Worm (Caenorhabditis elegans) whole organism, young adult: ENCODE results near the gene Y111B2A.1.

Experiments used
- F23B12.7 ChIP-seq: sonication (generic microtip); optimal IDR thresholded peaks from 2 replicates; lab custom pipeline; 2017; ENCODE audit warnings: missing genetic modification characterization, mild to moderate bottlenecking, missing compliant biosample characterization, antibody characterized with exemption, moderate library complexity; ENCODE audit not compliant: insufficient read depth
- F33H1.4 ChIP-seq: fragments of 200-800 bp; sonication (Bioruptor generic); IDR thresholded peaks from 2 replicates; pipeline ENCODE4 v1.3.6; 2022; ENCODE audit warnings: missing genetic modification reagents, missing genetic modification characterization, missing compliant biosample characterization
- F57A8.1 ChIP-seq: fragments of 200-800 bp; sonication (Bioruptor generic); optimal IDR thresholded peaks from 2 replicates; lab custom pipeline; 2018; ENCODE audit warnings: mild to moderate bottlenecking, missing genetic modification characterization, moderate library complexity, missing compliant biosample characterization
- K11D2.4 ChIP-seq: fragments of 200-800 bp; sonication (Bioruptor generic); IDR thresholded peaks from 2 replicates; pipeline ENCODE4 v1.3.6; 2022; ENCODE audit warnings: missing genetic modification reagents, missing genetic modification characterization, missing compliant biosample characterization
- K12H6.12 ChIP-seq: fragments of 200-800 bp; sonication (Bioruptor generic); optimal IDR thresholded peaks from 2 replicates; lab custom pipeline; 2018; ENCODE audit warnings: mild to moderate bottlenecking, missing genetic modification characterization, missing compliant biosample characterization
- Y95B8A.8 ChIP-seq: fragments of 200-800 bp; sonication (Bioruptor generic); IDR thresholded peaks from 2 replicates; pipeline ENCODE4 v1.3.6; 2022; ENCODE audit warnings: missing genetic modification reagents, missing genetic modification characterization, missing compliant biosample characterization
- atf-7 ChIP-seq: sonication (generic microtip); optimal IDR thresholded peaks from 2 replicates; lab custom pipeline; 2017; ENCODE audit warnings: mild to moderate bottlenecking, missing genetic modification characterization, missing compliant biosample characterization
- attf-6 ChIP-seq: fragments of 200-800 bp; sonication (Bioruptor generic); IDR thresholded peaks from 2 replicates; pipeline ENCODE4 v1.3.6; 2022; ENCODE audit warnings: missing genetic modification reagents, missing genetic modification characterization, missing compliant biosample characterization
- cebp-1 ChIP-seq, 2 experiments: fragments of 200-800 bp in 1 of 2; sonication (Bioruptor generic) in 1 of 2; sonication (generic microtip) in 1 of 2; IDR thresholded peaks in 1 of 2; optimal IDR thresholded peaks in 1 of 2; 2 replicates each; pipeline versions ENCODE4 v1.3.6 to Lab custom; 2017 to 2022; ENCODE audit warnings: missing compliant biosample characterization in 2 of 2, missing genetic modification characterization in 2 of 2, mild to moderate bottlenecking in 1 of 2, missing genetic modification reagents in 1 of 2, moderate library complexity in 1 of 2
- ceh-27 ChIP-seq: fragments of 200-800 bp; sonication (Bioruptor generic); optimal IDR thresholded peaks from 2 replicates; lab custom pipeline; 2018; ENCODE audit warnings: mild to moderate bottlenecking, missing genetic modification characterization, moderate library complexity, missing compliant biosample characterization
- ceh-58 ChIP-seq: fragments of 200-800 bp; sonication (Bioruptor generic); IDR thresholded peaks from 2 replicates; pipeline ENCODE4 v1.3.6; 2022; ENCODE audit warnings: missing genetic modification characterization, missing compliant biosample characterization
- chd-7 ChIP-seq: sonication (generic microtip); optimal IDR thresholded peaks from 2 replicates; lab custom pipeline; 2016; ENCODE audit warnings: mild to moderate bottlenecking, missing genetic modification characterization, moderate library complexity, missing compliant biosample characterization
- egl-44 ChIP-seq: fragments of 200-800 bp; sonication (Bioruptor generic); IDR thresholded peaks from 2 replicates; pipeline ENCODE4 v1.3.6; 2022; ENCODE audit warnings: missing genetic modification reagents, missing genetic modification characterization, missing compliant biosample characterization
- ekl-4 ChIP-seq: fragments of 200-800 bp; sonication (Bioruptor generic); IDR thresholded peaks from 2 replicates; pipeline ENCODE4 v1.3.6; 2022; ENCODE audit warnings: missing genetic modification reagents, missing genetic modification characterization, missing compliant biosample characterization
- hmg-20 ChIP-seq: fragments of 200-800 bp; sonication (Bioruptor generic); IDR thresholded peaks from 2 replicates; pipeline ENCODE4 v1.3.6; 2022; ENCODE audit warnings: missing genetic modification reagents, missing genetic modification characterization, missing compliant biosample characterization
- let-526 ChIP-seq: fragments of 200-800 bp; sonication (Bioruptor generic); IDR thresholded peaks from 2 replicates; pipeline ENCODE4 v1.3.6; 2022; ENCODE audit warnings: missing genetic modification reagents, missing genetic modification characterization, missing compliant biosample characterization
- let-607 ChIP-seq, 2 experiments: fragments of 200-800 bp in 1 of 2; sonication (Bioruptor generic) in 1 of 2; sonication (generic microtip) in 1 of 2; optimal IDR thresholded peaks; 2 replicates each; lab custom pipeline; 2016 to 2018; ENCODE audit warnings: mild to moderate bottlenecking in 2 of 2, missing compliant biosample characterization in 2 of 2, missing genetic modification characterization in 2 of 2, moderate library complexity in 2 of 2, missing genotype in 1 of 2
- lin-35 ChIP-seq, 3 experiments: fragments of 150-350 bp in 2 of 3; sonication (generic microtip) in 1 of 3; optimal IDR thresholded peaks; 2 replicates each; lab custom pipeline; 2014 to 2018; ENCODE audit warnings: missing biosample characterization in 3 of 3, missing genetic modification characterization in 3 of 3, missing genetic modification reagents in 3 of 3
- lin-54 ChIP-seq: fragments of 200-800 bp; sonication (Bioruptor generic); optimal IDR thresholded peaks from 2 replicates; lab custom pipeline; 2018; ENCODE audit warnings: mild to moderate bottlenecking, missing genetic modification characterization, missing compliant biosample characterization
- madf-8 ChIP-seq: fragments of 200-800 bp; sonication (Bioruptor generic); conservative IDR thresholded peaks from 2 replicates; pipeline ENCODE4 v1.3.6; 2022; ENCODE audit warnings: missing genetic modification reagents, missing genetic modification characterization, missing compliant biosample characterization
- mcd-1 ChIP-seq: fragments of 200-800 bp; sonication (Bioruptor generic); IDR thresholded peaks from 2 replicates; pipeline ENCODE4 v1.3.6; 2022; ENCODE audit warnings: missing genetic modification reagents, missing genetic modification characterization, missing compliant biosample characterization
- nhr-179 ChIP-seq: sonication (generic microtip); optimal IDR thresholded peaks from 2 replicates; lab custom pipeline; 2016; ENCODE audit warnings: mild to moderate bottlenecking, missing genetic modification characterization, missing compliant biosample characterization
- nhr-27 ChIP-seq: fragments of 200-800 bp; sonication (Bioruptor generic); optimal IDR thresholded peaks from 2 replicates; lab custom pipeline; 2018; ENCODE audit warnings: mild to moderate bottlenecking, missing genetic modification characterization, moderate library complexity, missing compliant biosample characterization
- nhr-80 ChIP-seq: sonication (generic microtip); optimal IDR thresholded peaks from 2 replicates; lab custom pipeline; 2016; ENCODE audit warnings: missing genetic modification characterization, missing compliant biosample characterization
- pbrm-1 ChIP-seq: fragments of 200-800 bp; sonication (Bioruptor generic); IDR thresholded peaks from 2 replicates; pipeline ENCODE4 v1.3.6; 2022; ENCODE audit warnings: missing genetic modification reagents, missing genetic modification characterization, missing compliant biosample characterization
- rcor-1 ChIP-seq: fragments of 200-800 bp; sonication (Bioruptor generic); IDR thresholded peaks from 2 replicates; pipeline ENCODE4 v1.3.6; 2022; ENCODE audit warnings: missing genetic modification reagents, missing genetic modification characterization, missing compliant biosample characterization
- sptf-2 ChIP-seq: fragments of 200-800 bp; sonication (Bioruptor generic); optimal IDR thresholded peaks from 2 replicates; lab custom pipeline; 2018; ENCODE audit warnings: mild to moderate bottlenecking, missing genetic modification characterization, missing compliant biosample characterization
- tbp1 ChIP-seq: fragments of 200-800 bp; sonication (Bioruptor generic); optimal IDR thresholded peaks from 2 replicates; lab custom pipeline; 2018; ENCODE audit warnings: mild to moderate bottlenecking, missing genetic modification characterization, missing compliant biosample characterization
- unc-62 ChIP-seq: fragments of 150-350 bp; optimal IDR thresholded peaks from 2 replicates; lab custom pipeline; 2014; ENCODE audit warnings: missing biosample characterization, missing genetic modification reagents, missing genetic modification characterization
- ztf-25 ChIP-seq: fragments of 200-800 bp; sonication (Bioruptor generic); IDR thresholded peaks from 2 replicates; pipeline ENCODE4 v1.3.6; 2022; ENCODE audit warnings: missing genetic modification reagents, missing genetic modification characterization, missing compliant biosample characterization
- ztf-26 ChIP-seq: sonication (generic microtip); optimal IDR thresholded peaks from 2 replicates; lab custom pipeline; 2017; ENCODE audit warnings: missing genetic modification characterization, missing compliant biosample characterization

The Y111B2A.1 gene

DNA sequence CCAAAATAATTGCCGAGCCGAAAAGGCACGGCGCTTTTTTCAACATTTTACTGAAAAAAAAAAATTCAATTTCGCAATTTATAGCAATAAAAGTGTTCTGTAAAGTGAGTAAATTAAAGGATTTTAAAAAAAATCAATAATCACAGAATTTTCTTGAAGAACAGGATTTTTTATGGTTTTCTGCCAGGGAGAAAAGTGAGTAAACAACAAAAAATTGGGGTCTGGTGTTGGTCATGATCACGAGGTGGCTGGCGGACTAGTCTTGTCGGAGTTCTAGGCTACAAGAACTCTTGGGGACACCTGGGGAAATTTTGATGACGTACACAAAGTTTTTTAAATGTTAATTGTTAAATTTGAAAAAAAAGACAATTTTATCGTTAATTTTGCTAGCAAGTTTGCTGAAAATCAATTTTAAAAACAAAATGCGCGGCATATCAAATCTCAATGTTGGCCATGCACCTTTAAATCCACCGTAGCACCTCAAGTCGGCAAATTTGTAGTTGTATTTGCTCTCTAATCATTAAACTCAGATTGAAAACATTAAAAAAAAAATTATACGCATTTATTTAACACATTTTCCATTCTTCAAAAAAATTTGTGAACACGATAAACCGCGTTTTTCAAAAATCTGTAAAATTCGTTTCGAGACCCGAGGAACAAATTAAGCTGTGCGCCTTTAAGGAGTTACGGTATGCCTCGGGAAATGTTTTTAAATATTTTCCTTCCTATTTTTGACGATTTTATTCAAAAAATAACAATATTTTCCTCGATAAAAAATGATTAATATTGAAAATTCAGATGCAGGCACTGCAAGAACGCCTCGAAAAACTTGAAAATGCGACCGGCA, 38.4 kb downstream of the Y111B2A.1 start, which contains the start of the genes scav-3 and Y49E10.21 (continued):
- TF ChIP-seq Y95B8A.8 (GFP tag; lab: Robert Waterston, UW) (0 out of 2 replicates have a peak, but pooled peaks have one; percentile 36), pbrm-1 (0 out of 2 replicates have a peak, but pooled peaks have one; percentile 11), lin-54 (GFP tag; lab: Kevin White, UChicago) (peak; percentile 59), F33H1.4 (GFP tag; lab: Robert Waterston, UW) (peak; percentile 94), nhr-27 (no peak), chd-7 (tag; lab: Kevin White, UChicago) (no peak), unc-62 (GFP tag; lab: Kevin White, UChicago) (no peak)

DNA sequence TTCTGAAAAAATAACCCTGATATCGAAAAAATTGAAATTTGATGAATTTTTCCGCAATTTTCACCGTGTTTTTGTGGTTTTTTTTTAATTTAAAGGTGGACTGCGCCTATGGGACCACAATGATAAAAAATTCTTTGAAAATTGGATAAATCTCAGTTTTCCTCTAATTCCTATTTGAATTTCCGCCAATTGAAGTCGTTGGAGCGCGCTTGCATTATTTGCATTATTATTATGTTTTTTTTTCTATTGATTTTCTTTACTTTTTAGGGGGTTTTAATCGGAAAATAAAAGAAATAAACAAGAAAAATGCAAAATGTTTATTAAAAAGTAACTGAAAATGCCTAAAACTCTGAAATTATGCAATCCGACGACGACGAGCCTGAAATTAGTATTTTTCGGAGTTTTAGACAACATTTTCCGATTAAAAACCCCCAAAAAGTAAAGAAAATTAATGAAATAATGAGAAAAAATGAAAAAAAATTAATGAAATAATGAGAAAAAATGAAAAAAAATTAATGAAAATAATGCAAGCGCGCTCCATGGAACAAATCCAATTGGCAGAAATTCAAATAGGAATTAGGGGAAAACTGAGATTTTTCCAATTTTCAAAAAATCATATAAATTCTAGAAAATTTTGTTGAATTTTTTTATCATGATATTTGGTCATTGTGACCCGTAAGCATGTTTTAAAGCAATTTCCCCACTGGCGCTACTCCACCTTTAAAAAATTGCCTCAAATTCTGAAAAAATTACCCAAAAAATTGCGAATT, 39.6 kb downstream of the Y111B2A.1 start:
- no peak for TF ChIP-seq ceh-58 (GFP tag; lab: Robert Waterston, UW)
- TF ChIP-seq mcd-1 (GFP tag; lab: Robert Waterston, UW): peak; percentile 49
- no peak for TF ChIP-seq ztf-26 (tag; lab: Kevin White, UChicago)
- peak; percentile 34; the same call in 1 of the 2 replicates for TF ChIP-seq ekl-4 (GFP tag; lab: Robert Waterston, UW)

DNA sequence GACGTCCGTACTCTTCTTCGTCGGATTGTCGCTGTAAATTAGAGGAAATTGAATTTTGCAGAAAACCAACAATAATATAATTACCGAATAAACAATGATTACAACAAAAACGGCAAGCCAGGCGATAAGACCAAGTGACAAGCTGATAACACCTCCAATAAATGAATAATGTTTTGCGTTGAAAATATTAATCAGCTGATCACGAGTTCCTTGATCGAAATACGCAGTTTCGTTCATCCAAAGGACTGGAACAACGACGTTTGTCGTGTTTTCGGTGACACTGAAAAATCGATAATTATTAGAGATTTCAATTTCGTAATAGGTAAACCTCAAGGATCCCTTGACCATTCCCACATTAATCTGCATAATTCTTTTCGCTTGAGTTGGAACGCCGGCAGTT, 41.7 kb downstream of the Y111B2A.1 start:
- TF ChIP-seq cebp-1 (GFP tag; IDR thresholded peaks at IDR 0.05; lab: Robert Waterston, UW): no peak
- TF ChIP-seq cebp-1 (tag; optimal IDR thresholded peaks at IDR 0.05; lab: Kevin White, UChicago): peak; percentile 2
- no peak for TF ChIP-seq hmg-20 (GFP tag; lab: Robert Waterston, UW)
- peak; percentile 34; the same call in 1 of the 2 replicates for TF ChIP-seq rcor-1 (GFP tag; lab: Robert Waterston, UW)
- no peak for TF ChIP-seq sptf-2 (GFP tag; lab: Kevin White, UChicago)
- no peak for TF ChIP-seq K11D2.4
- no peak for TF ChIP-seq pbrm-1
- TF ChIP-seq lin-35 (GFP tag; optimal IDR thresholded peaks at IDR 0.05; lab: Kevin White, UChicago): no peak
- no peak for TF ChIP-seq attf-6 (GFP tag; lab: Robert Waterston, UW)
- TF ChIP-seq tbp1 (GFP tag; lab: Kevin White, UChicago): no peak
- no peak for TF ChIP-seq ceh-27 (GFP tag; lab: Kevin White, UChicago)
- TF ChIP-seq F23B12.7 (tag; lab: Kevin White, UChicago): no peak
- TF ChIP-seq K12H6.12 (tag; lab: Kevin White, UChicago): no peak
- no peak for TF ChIP-seq F57A8.1 (GFP tag; lab: Kevin White, UChicago)
- no peak for TF ChIP-seq ztf-25 (GFP tag; lab: Robert Waterston, UW)
- no peak for TF ChIP-seq nhr-179 (tag; lab: Kevin White, UChicago)
- no peak for TF ChIP-seq let-526 (GFP tag; lab: Robert Waterston, UW)
- peak; percentile 37 for TF ChIP-seq nhr-80
- TF ChIP-seq egl-44 (GFP tag; lab: Robert Waterston, UW): no peak
- TF ChIP-seq atf-7 (tag; lab: Kevin White, UChicago): no peak
- no peak for TF ChIP-seq let-607 (tag; optimal IDR thresholded peaks at IDR 0.05; lab: Kevin White, UChicago)
- TF ChIP-seq madf-8 (GFP tag; lab: Robert Waterston, UW): no peak
